Fruit fly (Drosophila melanogaster) whole organism, wandering third instar larva: ENCODE measurements around the gene CG15177.

Experiments used
- CG32264 ChIP-seq: fragments of 200-800 bp; sonication (Bioruptor generic); optimal IDR thresholded peaks from 2 replicates; lab custom pipeline; 2016; ENCODE audit warnings: missing biosample characterization, missing genetic modification characterization
- GATAd ChIP-seq: sonication (Bioruptor generic); optimal IDR thresholded peaks from 2 replicates; lab custom pipeline; 2016; ENCODE audit warnings: missing biosample characterization, missing genetic modification characterization
- OdsH ChIP-seq: fragments of 200-800 bp; sonication (Bioruptor generic); optimal IDR thresholded peaks from 2 replicates; lab custom pipeline; 2016; ENCODE audit warnings: missing biosample characterization, mild to moderate bottlenecking, missing genetic modification characterization
- dl ChIP-seq, 2 experiments: fragments of 175-275, 200-275 bp in 1 of 2; fragments of 200-275 bp in 1 of 2; sonication (Bioruptor generic); optimal IDR thresholded peaks; lab custom pipeline; 2018; ENCODE audit warnings: mild to moderate bottlenecking in 2 of 2, missing biosample characterization in 2 of 2, missing genetic modification characterization in 2 of 2, moderate library complexity in 2 of 2; ENCODE audit not compliant: partially characterized antibody in 2 of 2, insufficient read depth in 1 of 2
- foxo ChIP-seq, 2 experiments: fragments of 200-800 bp; sonication (Bioruptor generic); optimal IDR thresholded peaks; 2 replicates in 1 of 2; 3 replicates in 1 of 2; lab custom pipeline; 2016 to 2017; ENCODE audit warnings: missing biosample characterization in 2 of 2, missing genetic modification characterization in 2 of 2
- jim ChIP-seq: fragments of 175-275, 200-325 bp; sonication (Bioruptor generic); optimal IDR thresholded peaks from 2 replicates; lab custom pipeline; 2016; ENCODE audit warnings: missing biosample characterization, mild to moderate bottlenecking, missing genetic modification characterization
- lola ChIP-seq: fragments of >200 bp; optimal IDR thresholded peaks from 2 replicates; lab custom pipeline; 2017; ENCODE audit warnings: missing biosample characterization, missing genetic modification characterization
- pan ChIP-seq: fragments of >200 bp; optimal IDR thresholded peaks from 2 replicates; lab custom pipeline; 2017
- psq ChIP-seq: fragments of 200-800 bp; sonication (Bioruptor generic); optimal IDR thresholded peaks from 3 replicates; lab custom pipeline; 2017; ENCODE audit warnings: missing biosample characterization, mild to moderate bottlenecking, missing genetic modification characterization, moderate library complexity
- rgr ChIP-seq: fragments of 200-800 bp; sonication (Bioruptor generic); optimal IDR thresholded peaks from 3 replicates; lab custom pipeline; 2016; ENCODE audit warnings: missing biosample characterization, mild to moderate bottlenecking, missing genetic modification characterization
- woc ChIP-seq: sonication (Bioruptor generic); optimal IDR thresholded peaks from 2 replicates; lab custom pipeline; 2016; ENCODE audit warnings: missing biosample characterization, mild to moderate bottlenecking, missing genetic modification characterization

- TF ChIP-seq OdsH (no peak), rgr (GFP tag; lab: Kevin White, UChicago) (no peak), jim (GFP tag; lab: Kevin White, UChicago) (no peak), lola (no peak), GATAd (GFP tag; lab: Kevin White, UChicago) (no peak), pan (lab: Kevin White, UChicago) (no peak), dl (GFP tag; optimal IDR thresholded peaks at IDR 0.05; lab: Kevin White, UChicago; ENCODE audit: insufficient read depth in 1 of 2, partially characterized antibody in 2 of 2) (no peak), foxo (GFP tag; optimal IDR thresholded peaks at IDR 0.05; lab: Kevin White, UChicago) (no peak), psq (no peak), woc (no peak), CG32264 (no peak)
These were observed 28.2 kb downstream of the CG15177 start, which contains the start of gene CG31482 for dm6 chr3R:6600942-6601341.
